Worm (Caenorhabditis elegans) whole organism, L2 larva: ENCODE data around the gene msp-142.

ENCODE experiments used
- C34F6.9 ChIP-seq: fragments of 150-350 bp; optimal IDR thresholded peaks from 2 replicates; lab custom pipeline; 2014; ENCODE audit warnings: missing biosample characterization, missing genetic modification characterization
- R02D3.7 ChIP-seq: fragments of 150-350 bp; optimal IDR thresholded peaks from 2 replicates; lab custom pipeline; 2014; ENCODE audit warnings: missing biosample characterization, missing genetic modification characterization
- aly-2 ChIP-seq: fragments of 150-350 bp; optimal IDR thresholded peaks from 2 replicates; lab custom pipeline; 2014; ENCODE audit warnings: missing biosample characterization, missing genetic modification characterization
- ama-1 ChIP-seq: fragments of 150-350 bp; optimal IDR thresholded peaks from 2 replicates; lab custom pipeline; 2018; ENCODE audit warnings: inconsistent platforms
- ceh-16 ChIP-seq: fragments of 150-350 bp; optimal IDR thresholded peaks from 2 replicates; lab custom pipeline; 2014; ENCODE audit warnings: missing biosample characterization, missing genetic modification characterization
- fos-1 ChIP-seq: fragments of 150-350 bp; optimal IDR thresholded peaks from 2 replicates; lab custom pipeline; 2014; ENCODE audit warnings: missing biosample characterization, missing genetic modification characterization
- lin-13 ChIP-seq: fragments of 150-350 bp; optimal IDR thresholded peaks from 2 replicates; lab custom pipeline; 2014; ENCODE audit warnings: missing biosample characterization, missing genetic modification reagents, missing genetic modification characterization
- mdl-1 ChIP-seq, 2 experiments: fragments of 150-350 bp in 1 of 2; sonication (generic microtip) in 1 of 2; optimal IDR thresholded peaks; 2 replicates each; lab custom pipeline; 2017; ENCODE audit warnings: missing biosample characterization in 2 of 2, missing genetic modification characterization in 2 of 2
- unc-55 ChIP-seq: fragments of 150-350 bp; sonication (generic microtip); optimal IDR thresholded peaks from 3 replicates; lab custom pipeline; 2014; ENCODE audit warnings: missing biosample characterization, missing genetic modification reagents, missing genetic modification characterization
- ztf-4 ChIP-seq: fragments of 150-350 bp; optimal IDR thresholded peaks from 2 replicates; lab custom pipeline; 2014; ENCODE audit warnings: missing biosample characterization, missing genetic modification characterization

ce11 chrII:5777372-5777771 is 20.4 kb upstream of the msp-142 start:
- TF ChIP-seq R02D3.7 (tag; lab: Kevin White, UChicago) (no peak), fos-1 (tag; lab: Kevin White, UChicago) (no peak), C34F6.9 (tag; lab: Kevin White, UChicago) (no peak), aly-2 (tag; lab: Kevin White, UChicago) (no peak), ama-1 (lab: Kevin White, UChicago) (no peak), mdl-1 (tag; optimal IDR thresholded peaks at IDR 0.05; lab: Kevin White, UChicago) (no peak), lin-13 (no peak), unc-55 (GFP tag; lab: Kevin White, UChicago) (no peak), ceh-16 (tag; lab: Kevin White, UChicago) (no peak), ztf-4 (tag; lab: Kevin White, UChicago) (no peak)
